Fruit fly (Drosophila melanogaster): ENCODE measurements around the gene CG5623.

Gene CG5623

DNA sequence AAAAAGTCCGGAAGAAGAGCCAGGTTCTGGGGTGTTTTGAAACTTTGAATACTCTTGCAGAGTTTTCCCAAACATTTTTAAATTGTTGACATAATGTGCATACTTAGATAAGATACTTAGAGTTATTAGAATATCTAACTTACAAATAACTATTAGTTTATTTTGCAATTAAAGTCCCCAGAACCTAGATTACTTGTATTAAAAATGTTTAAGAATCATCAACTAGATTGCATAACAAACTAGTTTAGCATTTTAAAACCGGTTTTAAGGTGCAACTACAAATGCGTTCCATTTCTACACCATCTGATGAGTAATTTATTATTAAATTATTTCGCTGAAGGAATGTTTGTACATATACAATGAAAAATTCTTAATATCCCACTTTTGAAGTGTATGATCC lies 39.1 kb upstream of the CG5623 start (continued):
- TF ChIP-seq CG11762 (GFP tag; optimal IDR thresholded peaks at IDR 0.05; ENCODE audit: insufficient read depth) (no peak), achi (GFP tag; optimal IDR thresholded peaks at IDR 0.05) (peak; percentile 3)

dm6 chr3R:15804678-15805077 lies 37.4 kb upstream of the CG5623 start:
- TF ChIP-seq net (GFP tag; optimal IDR thresholded peaks at IDR 0.05) (no peak), Sox15 (GFP tag; optimal IDR thresholded peaks at IDR 0.05) (no peak), dsx (GFP tag; optimal IDR thresholded peaks at IDR 0.05; ENCODE audit: poor library complexity, severe bottlenecking) (peak; percentile 96)

dm6 chr3R:15803502-15804461 lies 36.5 kb upstream of the CG5623 start, which contains the start of gene alpha-Man-IIb:
alpha-Man-IIb (plus strand) TSS chr3R:15804248.
- TF ChIP-seq CG11294 (GFP tag; IDR thresholded peaks at IDR 0.05) (no peak), CG1621 (tag; optimal IDR thresholded peaks at IDR 0.05) (peak; percentile 26), dsx (GFP tag; optimal IDR thresholded peaks at IDR 0.05; ENCODE audit: poor library complexity, severe bottlenecking) (peak; percentile 69), CG6854 (GFP tag; optimal IDR thresholded peaks at IDR 0.05) (peak; percentile 52), CG3919 (GFP tag; optimal IDR thresholded peaks at IDR 0.05) (peak; percentile 7), Eip75B (GFP tag; optimal IDR thresholded peaks at IDR 0.05) (peak; percentile 13), fd59A (GFP tag; optimal IDR thresholded peaks at IDR 0.05) (no peak), Hr39 (GFP tag; optimal IDR thresholded peaks at IDR 0.05) (no peak), Eip78C (GFP tag) (peak; percentile 74), CG6808 (GFP tag; optimal IDR thresholded peaks at IDR 0.05) (no peak), CG3032 (tag; optimal IDR thresholded peaks at IDR 0.05) (peak; percentile 59), spab (GFP tag; optimal IDR thresholded peaks at IDR 0.05) (no peak), CG31627 (GFP tag; optimal IDR thresholded peaks at IDR 0.05) (peak; percentile 22), ss (GFP tag; optimal IDR thresholded peaks at IDR 0.05) (peak in 1 of 2 experiments; percentile 23), svp (GFP tag) (peak; percentile 70), lz (GFP tag; optimal IDR thresholded peaks at IDR 0.05) (peak; percentile 5), cyc (GFP tag; optimal IDR thresholded peaks at IDR 0.05) (peak; percentile 12), fkh (GFP tag; optimal IDR thresholded peaks at IDR 0.05) (peak; percentile 98), Lpt (GFP tag; optimal IDR thresholded peaks at IDR 0.05) (no peak), CG6163 (GFP tag; IDR thresholded peaks at IDR 0.05) (peak; percentile 30; the same call in 1 of the 3 replicates), Sox14 (GFP tag; optimal IDR thresholded peaks at IDR 0.05) (peak; percentile 34), esn (GFP tag; optimal IDR thresholded peaks at IDR 0.05) (peak; percentile 19)

DNA sequence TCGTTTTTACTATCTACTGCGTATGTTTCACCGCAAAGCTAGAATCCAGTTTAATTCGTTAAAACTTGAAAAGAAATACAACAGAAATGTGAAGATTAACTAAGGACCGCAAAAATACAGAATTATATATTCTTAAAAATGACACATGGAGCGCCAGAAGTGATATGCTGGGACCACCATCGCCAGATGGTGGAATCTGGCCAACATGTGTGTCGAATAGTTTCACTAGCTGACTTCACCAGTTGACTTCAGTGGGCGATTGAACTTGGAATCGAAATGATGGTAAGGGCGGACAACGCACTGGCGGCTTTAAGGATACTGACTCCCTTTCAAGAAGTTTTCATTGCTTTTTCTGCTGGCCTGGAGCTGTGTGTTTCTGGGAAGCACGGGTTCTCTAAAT lies 34.8 kb upstream of the CG5623 start, which contains the start of gene CG9593:
Gene CG9593, plus strand, starts transcription at position 270 of the 400 bp plus-strand sequence.
- no peak for TF ChIP-seq CG15336 (GFP tag; IDR thresholded peaks at IDR 0.05)
- no peak for TF ChIP-seq spab (GFP tag; optimal IDR thresholded peaks at IDR 0.05)
- no peak for TF ChIP-seq CG16779 (tag; optimal IDR thresholded peaks at IDR 0.05)
- no peak for TF ChIP-seq Met (GFP tag; optimal IDR thresholded peaks at IDR 0.05)
- TF ChIP-seq ss (GFP tag; optimal IDR thresholded peaks at IDR 0.05) = no peak
- peak; percentile 10 for TF ChIP-seq Eip78C (GFP tag)

DNA sequence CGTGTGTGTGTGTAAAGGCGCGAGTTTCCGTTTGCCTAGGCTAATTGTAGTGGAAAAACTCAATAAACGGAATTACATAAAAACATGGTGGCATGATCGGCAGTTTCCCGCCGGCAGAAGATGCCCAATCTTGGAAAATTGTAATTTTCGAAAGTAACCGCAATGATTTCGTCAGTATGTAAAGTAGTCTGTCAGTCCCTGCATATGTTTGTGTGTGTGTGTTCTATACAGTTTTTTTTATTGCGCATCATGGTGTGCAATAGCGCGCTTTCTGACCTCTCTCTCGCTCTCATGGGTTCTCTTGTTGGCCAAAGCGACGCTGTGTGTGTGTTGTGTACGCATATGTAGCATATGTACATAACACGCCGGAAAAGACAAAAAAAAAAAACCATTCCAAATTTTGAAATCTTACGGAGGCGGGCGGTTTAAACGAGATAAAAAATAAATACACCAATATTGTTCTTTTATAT lies 27.1 kb upstream of the CG5623 start:
- TF ChIP-seq Sox15 (GFP tag; optimal IDR thresholded peaks at IDR 0.05) (no peak), CG8319 (GFP tag; optimal IDR thresholded peaks at IDR 0.05) (no peak), CG6276 (GFP tag; optimal IDR thresholded peaks at IDR 0.05) (no peak), Smox (GFP tag; optimal IDR thresholded peaks at IDR 0.05) (no peak), CG34406 (GFP tag; optimal IDR thresholded peaks at IDR 0.05) (peak; percentile 37), spab (GFP tag; optimal IDR thresholded peaks at IDR 0.05) (no peak), Eip93F (GFP tag; optimal IDR thresholded peaks at IDR 0.05) (no peak), Lpt (GFP tag; optimal IDR thresholded peaks at IDR 0.05) (peak; percentile 64), CG8119 (GFP tag; IDR thresholded peaks at IDR 0.05) (0 out of 3 replicates have a peak, but pooled peaks have one; percentile 14), CG8632 (GFP tag; optimal IDR thresholded peaks at IDR 0.05) (no peak), CG7368 (GFP tag; optimal IDR thresholded peaks at IDR 0.05) (no peak), CG31627 (GFP tag; optimal IDR thresholded peaks at IDR 0.05) (no peak), CG11294 (GFP tag; IDR thresholded peaks at IDR 0.05) (no peak), CG3919 (GFP tag; optimal IDR thresholded peaks at IDR 0.05) (peak; percentile 47), svp (GFP tag) (no peak), fd59A (GFP tag; optimal IDR thresholded peaks at IDR 0.05) (no peak), achi (GFP tag; optimal IDR thresholded peaks at IDR 0.05) (peak; percentile 35), CG10631 (GFP tag; optimal IDR thresholded peaks at IDR 0.05) (no peak), CG4318 (GFP tag; optimal IDR thresholded peaks at IDR 0.05) (no peak), Sox102F (GFP tag; optimal IDR thresholded peaks at IDR 0.05) (no peak), CG6792 (GFP tag; optimal IDR thresholded peaks at IDR 0.05) (peak; percentile 14), Met (GFP tag; optimal IDR thresholded peaks at IDR 0.05) (no peak)

Measured in whole organism, prepupa.